Worm (Caenorhabditis elegans) whole organism, mixed stage, embryonic: ENCODE data around the gene hsp-6.

ENCODE experiments used
- M03D4.4 ChIP-seq: sonication (generic microtip); optimal IDR thresholded peaks from 2 replicates; lab custom pipeline; 2017; ENCODE audit warnings: mild to moderate bottlenecking, missing genetic modification characterization, missing compliant biosample characterization
- bed-3 ChIP-seq: fragments of 200-800 bp; sonication (Bioruptor generic); optimal IDR thresholded peaks from 3 replicates; lab custom pipeline; 2018; ENCODE audit warnings: mild to moderate bottlenecking, missing genetic modification characterization, moderate library complexity, missing compliant biosample characterization
- blmp-1 ChIP-seq: fragments of 150-350 bp; optimal IDR thresholded peaks from 2 replicates; lab custom pipeline; 2014; ENCODE audit warnings: missing biosample characterization, missing genetic modification characterization
- ceh-39 ChIP-seq: fragments of 150-350 bp; optimal IDR thresholded peaks from 2 replicates; lab custom pipeline; 2014; ENCODE audit warnings: missing biosample characterization, missing genetic modification characterization
- ceh-43 ChIP-seq: fragments of 200-800 bp; sonication (Bioruptor generic); optimal IDR thresholded peaks from 2 replicates; lab custom pipeline; 2018; ENCODE audit warnings: mild to moderate bottlenecking, missing genetic modification characterization, moderate library complexity, missing compliant biosample characterization
- ceh-83 ChIP-seq: fragments of 200-800 bp; sonication (Bioruptor generic); optimal IDR thresholded peaks from 2 replicates; lab custom pipeline; 2018; ENCODE audit warnings: mild to moderate bottlenecking, missing genetic modification characterization, missing compliant biosample characterization
- ces-1 ChIP-seq: fragments of 150-350 bp; optimal IDR thresholded peaks from 2 replicates; lab custom pipeline; 2014; ENCODE audit warnings: missing biosample characterization, missing genetic modification reagents, missing genetic modification characterization
- cnd-1 ChIP-seq: fragments of 200-800 bp; sonication (Bioruptor generic); optimal IDR thresholded peaks from 2 replicates; lab custom pipeline; 2018; ENCODE audit warnings: mild to moderate bottlenecking, missing genetic modification characterization, missing compliant biosample characterization
- drap-1 ChIP-seq: fragments of 200-800 bp; sonication (Bioruptor generic); optimal IDR thresholded peaks from 3 replicates; lab custom pipeline; 2018; ENCODE audit warnings: mild to moderate bottlenecking, missing genetic modification characterization, missing compliant biosample characterization
- elt-1 ChIP-seq: sonication (generic microtip); optimal IDR thresholded peaks from 2 replicates; lab custom pipeline; 2017; ENCODE audit warnings: missing genetic modification characterization, mild to moderate bottlenecking, missing compliant biosample characterization, antibody characterized with exemption, moderate library complexity, borderline replicate concordance; ENCODE audit not compliant: insufficient read depth
- elt-3 ChIP-seq: fragments of 150-350 bp; optimal IDR thresholded peaks from 2 replicates; lab custom pipeline; 2014; ENCODE audit warnings: missing biosample characterization, missing genetic modification characterization
- flh-1 ChIP-seq: fragments of 200-800 bp; sonication (Bioruptor generic); optimal IDR thresholded peaks from 2 replicates; lab custom pipeline; 2018; ENCODE audit warnings: mild to moderate bottlenecking, missing genetic modification characterization, moderate library complexity, missing compliant biosample characterization
- ham-2 ChIP-seq: fragments of 200-800 bp; sonication (Bioruptor generic); optimal IDR thresholded peaks from 2 replicates; lab custom pipeline; 2018; ENCODE audit warnings: mild to moderate bottlenecking, missing genetic modification characterization, missing compliant biosample characterization
- hlh-1 ChIP-seq: fragments of 150-350 bp; optimal IDR thresholded peaks from 2 replicates; lab custom pipeline; 2014; ENCODE audit warnings: missing biosample characterization, missing genetic modification reagents, missing genetic modification characterization
- lin-13 ChIP-seq: fragments of 150-350 bp; optimal IDR thresholded peaks from 2 replicates; lab custom pipeline; 2014; ENCODE audit warnings: missing biosample characterization, missing genetic modification characterization
- lsy-2 ChIP-seq: fragments of 150-350 bp; optimal IDR thresholded peaks from 2 replicates; lab custom pipeline; 2014; ENCODE audit warnings: missing biosample characterization, missing genetic modification characterization
- mep-1 ChIP-seq: fragments of 150-350 bp; optimal IDR thresholded peaks from 2 replicates; lab custom pipeline; 2017; ENCODE audit warnings: missing biosample characterization, missing genetic modification reagents, missing genetic modification characterization, inconsistent platforms
- mls-2 ChIP-seq: sonication (generic microtip); optimal IDR thresholded peaks from 2 replicates; lab custom pipeline; 2016; ENCODE audit warnings: mild to moderate bottlenecking, missing genetic modification characterization, moderate library complexity, missing compliant biosample characterization
- nhr-2 ChIP-seq: fragments of 150-350 bp; optimal IDR thresholded peaks from 2 replicates; lab custom pipeline; 2014; ENCODE audit warnings: missing biosample characterization, missing genetic modification characterization
- nhr-237 ChIP-seq: fragments of 150-350 bp; optimal IDR thresholded peaks from 2 replicates; lab custom pipeline; 2014; ENCODE audit warnings: missing biosample characterization, missing genetic modification characterization
- nhr-28 ChIP-seq: fragments of 150-350 bp; optimal IDR thresholded peaks from 2 replicates; lab custom pipeline; 2014; ENCODE audit warnings: missing biosample characterization, missing genetic modification characterization
- nhr-76 ChIP-seq: sonication (generic microtip); optimal IDR thresholded peaks from 2 replicates; lab custom pipeline; 2017; ENCODE audit warnings: missing biosample characterization, missing genetic modification characterization
- pha-4 ChIP-seq: fragments of 150-350 bp; optimal IDR thresholded peaks from 2 replicates; lab custom pipeline; 2018; ENCODE audit warnings: missing biosample characterization, missing genetic modification reagents, missing genetic modification characterization
- sem-2 ChIP-seq: fragments of 200-800 bp; sonication (Bioruptor generic); optimal IDR thresholded peaks from 2 replicates; lab custom pipeline; 2018; ENCODE audit warnings: mild to moderate bottlenecking, missing genetic modification characterization, missing compliant biosample characterization
- snpc-4 ChIP-seq: fragments of 150-350 bp; optimal IDR thresholded peaks from 2 replicates; lab custom pipeline; 2014; ENCODE audit warnings: missing biosample characterization, missing genetic modification characterization
- sptf-1 ChIP-seq: sonication (generic microtip); optimal IDR thresholded peaks from 2 replicates; lab custom pipeline; 2017; ENCODE audit warnings: mild to moderate bottlenecking, missing genetic modification characterization, moderate library complexity, missing compliant biosample characterization
- tbx-8 ChIP-seq: fragments of 200-800 bp; sonication (Bioruptor generic); optimal IDR thresholded peaks from 2 replicates; lab custom pipeline; 2018; ENCODE audit warnings: mild to moderate bottlenecking, missing genetic modification characterization, moderate library complexity, missing compliant biosample characterization
- unc-120 ChIP-seq: sonication (generic microtip); optimal IDR thresholded peaks from 2 replicates; lab custom pipeline; 2017; ENCODE audit warnings: missing genetic modification characterization, missing compliant biosample characterization; ENCODE audit not compliant: poor library complexity, severe bottlenecking
- unc-39 ChIP-seq: fragments of 150-350 bp; optimal IDR thresholded peaks from 2 replicates; lab custom pipeline; 2014; ENCODE audit warnings: missing biosample characterization, missing genetic modification characterization
- unc-62 ChIP-seq: fragments of 150-350 bp; optimal IDR thresholded peaks from 2 replicates; lab custom pipeline; 2014; ENCODE audit warnings: missing biosample characterization, missing genetic modification reagents, missing genetic modification characterization
- zip-8 ChIP-seq: fragments of 150-350 bp; optimal IDR thresholded peaks from 2 replicates; lab custom pipeline; 2014; ENCODE audit warnings: missing biosample characterization, missing genetic modification characterization
- ztf-11 ChIP-seq: fragments of 150-350 bp; optimal IDR thresholded peaks from 2 replicates; lab custom pipeline; 2014; ENCODE audit warnings: missing biosample characterization, missing genetic modification characterization

hsp-6 gene

DNA sequence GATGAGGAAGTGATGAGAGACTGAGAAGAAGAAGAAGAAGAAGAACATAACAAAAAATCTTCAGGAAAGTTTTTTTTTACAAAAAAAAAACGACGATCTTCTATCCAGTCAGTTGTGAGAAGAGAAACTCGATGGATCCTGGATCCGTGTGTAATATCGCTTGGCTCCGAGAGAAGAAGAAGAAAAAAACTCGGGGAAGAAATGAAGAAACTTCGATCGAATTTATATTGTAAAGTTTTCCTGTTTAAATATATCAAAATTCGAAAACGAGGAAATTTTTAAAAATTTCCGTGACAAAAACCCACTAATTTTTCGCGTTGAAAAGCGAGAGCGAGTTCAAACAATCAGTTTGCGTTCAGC lies 3.3 kb downstream of the hsp-6 start, which contains the start of gene adss-1:
TSS of gene adss-1 (minus strand) at position 101 of the 360 bp plus-strand sequence.
- TF ChIP-seq tbx-8 (GFP tag; lab: Kevin White, UChicago) (no peak), nhr-28 (no peak), ces-1 (GFP tag; lab: Kevin White, UChicago) (no peak), mls-2 (tag; lab: Kevin White, UChicago) (no peak), sem-2 (GFP tag; lab: Kevin White, UChicago) (no peak), flh-1 (GFP tag; lab: Kevin White, UChicago) (no peak), nhr-2 (tag; lab: Kevin White, UChicago) (no peak), lsy-2 (tag; lab: Kevin White, UChicago) (no peak)

DNA sequence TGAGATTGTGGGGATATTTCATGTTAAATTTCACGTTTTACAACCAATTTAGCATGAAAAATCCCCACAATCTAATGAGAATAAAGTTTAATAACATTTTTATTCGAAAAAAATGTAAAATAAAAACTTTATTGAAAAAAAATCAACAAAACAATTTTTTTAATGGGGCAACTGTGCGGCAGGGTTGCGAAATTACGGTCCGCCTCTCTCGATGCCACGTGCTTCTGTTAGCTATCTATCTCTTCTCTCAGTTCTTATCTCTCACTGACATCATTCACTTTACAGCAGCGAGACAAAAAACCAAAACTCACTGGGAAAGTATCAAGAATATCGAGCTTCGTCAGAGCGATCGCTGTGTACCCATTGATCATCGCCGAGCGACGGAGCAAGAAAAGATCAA lies 6.0 kb downstream of the hsp-6 start:
- TF ChIP-seq ceh-43 (GFP tag; lab: Kevin White, UChicago) (no peak), ceh-83 (no peak)
- TF ChIP-seq, all 35 proteins: peak for 0

DNA sequence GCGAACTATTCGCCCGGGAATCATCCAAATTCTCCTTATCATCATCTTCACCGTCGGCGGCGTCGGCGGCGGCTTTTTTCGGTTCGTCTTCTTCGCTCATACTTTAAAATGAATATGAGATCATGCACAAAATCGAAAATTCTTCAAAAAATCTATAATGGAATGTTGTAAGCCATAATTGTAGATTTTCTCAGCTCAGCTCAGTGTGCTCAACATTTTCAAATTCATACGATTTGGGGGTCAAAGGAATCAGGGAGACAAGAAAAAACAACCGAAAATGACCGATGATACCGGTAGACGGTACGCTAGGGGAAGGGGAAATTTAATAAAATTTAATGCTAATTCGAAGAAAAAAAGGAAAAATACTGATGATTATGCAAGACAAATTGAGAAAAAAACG lies 8.0 kb downstream of the hsp-6 start, which contains the start of gene ccep-97:
TSS of gene ccep-97 (minus strand) at position 101 of the 400 bp plus-strand sequence.
- TF ChIP-seq sptf-1: no peak
- TF ChIP-seq ceh-83: no peak
- no peak for TF ChIP-seq lsy-2 (tag; lab: Kevin White, UChicago)
- TF ChIP-seq nhr-2 (tag; lab: Kevin White, UChicago): no peak
- TF ChIP-seq elt-3 (tag; lab: Kevin White, UChicago): no peak
- no peak for TF ChIP-seq bed-3 (GFP tag; lab: Kevin White, UChicago)
- no peak for TF ChIP-seq M03D4.4
- TF ChIP-seq ceh-39 (tag; lab: Kevin White, UChicago): no peak
- TF ChIP-seq ceh-43 (GFP tag; lab: Kevin White, UChicago): no peak
- no peak for TF ChIP-seq zip-8
- TF ChIP-seq mep-1 (tag; lab: Kevin White, UChicago): no peak
- no peak for TF ChIP-seq hlh-1 (tag; lab: Kevin White, UChicago)
- no peak for TF ChIP-seq unc-39 (tag; lab: Kevin White, UChicago)
- no peak for TF ChIP-seq nhr-76 (tag; lab: Kevin White, UChicago)

DNA sequence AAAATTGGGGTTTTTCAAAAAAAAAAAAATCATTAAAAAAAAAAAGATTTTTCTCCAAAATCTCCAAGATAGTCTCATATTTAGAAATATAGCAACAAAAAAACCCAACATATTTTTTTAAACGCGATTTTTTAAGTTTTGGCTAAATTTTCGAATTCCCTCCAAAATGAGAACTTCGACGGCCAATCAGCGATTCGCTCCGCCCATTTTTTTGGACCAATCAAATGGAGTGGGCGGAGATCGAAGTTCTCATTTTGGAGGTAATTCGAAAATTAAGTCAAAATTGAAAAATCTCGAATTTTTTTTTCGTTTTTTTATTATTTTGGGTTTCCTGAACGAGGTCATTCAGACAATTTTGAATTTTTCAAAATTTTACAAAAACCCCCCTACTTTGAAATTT lies 12.7 kb downstream of the hsp-6 start:
- TF ChIP-seq unc-62 (GFP tag; lab: Kevin White, UChicago) (no peak), mep-1 (tag; lab: Kevin White, UChicago) (no peak), sem-2 (GFP tag; lab: Kevin White, UChicago) (no peak), ceh-39 (tag; lab: Kevin White, UChicago) (no peak), nhr-28 (no peak), ztf-11 (tag; lab: Kevin White, UChicago) (no peak), cnd-1 (no peak), nhr-237 (tag; lab: Kevin White, UChicago) (no peak), drap-1 (GFP tag; lab: Kevin White, UChicago) (no peak)

DNA sequence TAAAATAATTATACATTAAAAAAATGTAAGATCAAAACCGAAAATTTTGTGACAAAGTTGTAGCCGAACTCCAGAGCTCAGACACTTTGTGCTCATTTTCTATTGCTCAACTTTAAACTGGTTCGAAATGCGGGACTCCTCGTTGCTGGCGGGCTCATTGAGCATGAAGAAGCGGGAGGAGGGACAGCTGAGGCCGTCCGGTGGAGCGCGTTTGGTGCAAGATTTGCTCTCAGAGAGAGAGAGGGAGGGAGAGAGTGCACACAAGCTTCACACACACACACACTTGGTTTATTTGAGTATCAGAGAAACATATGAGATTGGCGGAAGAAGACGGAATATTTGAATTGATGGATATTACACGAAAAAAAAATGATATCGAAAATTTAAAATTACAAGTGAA lies 15.9 kb downstream of the hsp-6 start:
- TF ChIP-seq hlh-1 (tag; lab: Kevin White, UChicago): peak; percentile 89
- TF ChIP-seq unc-39 (tag; lab: Kevin White, UChicago): no peak
- peak; percentile 51 for TF ChIP-seq M03D4.4
- peak; percentile 25 for TF ChIP-seq mls-2 (tag; lab: Kevin White, UChicago)
- TF ChIP-seq elt-3 (tag; lab: Kevin White, UChicago): no peak
- no peak for TF ChIP-seq nhr-28
- TF ChIP-seq drap-1 (GFP tag; lab: Kevin White, UChicago): peak; percentile 50
- peak; percentile 40 for TF ChIP-seq lsy-2 (tag; lab: Kevin White, UChicago)
- TF ChIP-seq unc-120 (tag; lab: Kevin White, UChicago): peak; percentile 19
- peak; percentile 70 for TF ChIP-seq mep-1 (tag; lab: Kevin White, UChicago)
- peak; percentile 35 for TF ChIP-seq cnd-1
- no peak for TF ChIP-seq snpc-4 (tag; lab: Kevin White, UChicago)
- peak; percentile 9 for TF ChIP-seq ces-1 (GFP tag; lab: Kevin White, UChicago)
- peak; percentile 56 for TF ChIP-seq lin-13 (tag; lab: Kevin White, UChicago)
- peak; percentile 17 for TF ChIP-seq pha-4 (tag; lab: Kevin White, UChicago)

DNA sequence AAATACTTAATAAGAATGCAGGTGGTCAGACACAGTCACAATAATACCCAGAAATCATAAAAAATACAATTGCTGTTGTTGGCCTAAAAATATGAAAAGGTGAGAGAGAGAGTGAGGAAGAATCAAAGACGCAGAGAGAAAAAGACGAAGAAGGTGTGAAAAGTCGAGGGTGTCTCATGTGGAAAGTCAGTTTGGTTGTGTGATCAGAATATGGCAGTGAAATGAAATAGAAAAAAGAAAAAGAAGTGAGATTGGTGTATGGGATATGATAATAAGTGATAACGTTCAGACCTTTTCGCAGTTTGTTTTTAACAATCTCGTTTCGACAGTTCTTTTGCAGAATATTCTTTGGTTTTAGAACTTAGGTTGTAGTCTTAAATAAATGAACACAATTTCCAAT lies 19.7 kb downstream of the hsp-6 start:
- TF ChIP-seq ces-1 (GFP tag; lab: Kevin White, UChicago): no peak
- no peak for TF ChIP-seq nhr-2 (tag; lab: Kevin White, UChicago)
- TF ChIP-seq blmp-1 (tag; lab: Kevin White, UChicago): no peak
- TF ChIP-seq lin-13 (tag; lab: Kevin White, UChicago): no peak
- TF ChIP-seq mls-2 (tag; lab: Kevin White, UChicago): no peak
- no peak for TF ChIP-seq drap-1 (GFP tag; lab: Kevin White, UChicago)
- TF ChIP-seq unc-39 (tag; lab: Kevin White, UChicago): no peak
- TF ChIP-seq hlh-1 (tag; lab: Kevin White, UChicago): no peak
- TF ChIP-seq cnd-1: no peak
- TF ChIP-seq lsy-2 (tag; lab: Kevin White, UChicago): no peak
- no peak for TF ChIP-seq sptf-1
- TF ChIP-seq ham-2 (GFP tag; lab: Kevin White, UChicago): no peak
- TF ChIP-seq zip-8: no peak
- TF ChIP-seq nhr-76 (tag; lab: Kevin White, UChicago): no peak
- TF ChIP-seq flh-1 (GFP tag; lab: Kevin White, UChicago): no peak
- no peak for TF ChIP-seq elt-1
- TF ChIP-seq elt-3 (tag; lab: Kevin White, UChicago): no peak
- TF ChIP-seq unc-62 (GFP tag; lab: Kevin White, UChicago): no peak
- no peak for TF ChIP-seq ceh-39 (tag; lab: Kevin White, UChicago)
